Fruit fly (Drosophila melanogaster) whole organism, embryonic: ENCODE results near the gene RabX6.

ENCODE experiments used
- ATbp ChIP-seq: fragments of 200-800 bp; sonication (Bioruptor generic); optimal IDR thresholded peaks from 2 replicates; lab custom pipeline; 2017; ENCODE audit warnings: missing biosample characterization, mild to moderate bottlenecking, missing genetic modification characterization, missing genetic modification reagents
- Blimp-1 ChIP-seq: fragments of 200-800 bp; sonication (Bioruptor generic); optimal IDR thresholded peaks from 3 replicates; lab custom pipeline; 2018; ENCODE audit warnings: missing biosample characterization, missing genetic modification characterization, mild to moderate bottlenecking, moderate library complexity, missing genetic modification reagents
- BtbVII ChIP-seq: fragments of 200-800 bp; sonication (Bioruptor generic); optimal IDR thresholded peaks from 3 replicates; lab custom pipeline; 2017; ENCODE audit warnings: missing biosample characterization, mild to moderate bottlenecking, missing genetic modification characterization
- CG10147 ChIP-seq: fragments of 200-800 bp; sonication (Bioruptor generic); optimal IDR thresholded peaks from 2 replicates; lab custom pipeline; 2019; ENCODE audit warnings: missing biosample characterization, mild to moderate bottlenecking, missing genetic modification characterization, moderate library complexity
- CG10959 ChIP-seq: fragments of 200-800 bp; sonication (Bioruptor generic); IDR thresholded peaks from 2 replicates; pipeline ENCODE4 v1.3.6; 2022; ENCODE audit warnings: missing biosample characterization, missing genetic modification characterization
- CG11695 ChIP-seq: fragments of 200-800 bp; sonication (Bioruptor generic); IDR thresholded peaks from 3 replicates; pipeline ENCODE4 v1.3.6; 2022; ENCODE audit warnings: missing biosample characterization, missing genetic modification characterization
- CG1233 ChIP-seq: fragments of 200-800 bp; sonication (Bioruptor generic); optimal IDR thresholded peaks from 4 replicates; lab custom pipeline; 2018; ENCODE audit warnings: missing biosample characterization, mild to moderate bottlenecking, missing genetic modification characterization
- CG13296 ChIP-seq: fragments of 200-800 bp; sonication (Bioruptor generic); optimal IDR thresholded peaks from 3 replicates; lab custom pipeline; 2018; ENCODE audit warnings: missing biosample characterization, mild to moderate bottlenecking, missing genetic modification characterization
- CG13424 ChIP-seq: fragments of 200-800 bp; sonication (Bioruptor generic); optimal IDR thresholded peaks from 2 replicates; lab custom pipeline; 2019; ENCODE audit warnings: missing biosample characterization, mild to moderate bottlenecking, missing genetic modification characterization, moderate library complexity
- CG14667 ChIP-seq: fragments of 200-800 bp; sonication (Bioruptor generic); IDR thresholded peaks from 2 replicates; pipeline ENCODE4 v1.3.6; 2022; ENCODE audit warnings: missing biosample characterization, missing genetic modification characterization
- CG14860 ChIP-seq: fragments of 200-800 bp; sonication (Bioruptor generic); IDR thresholded peaks from 3 replicates; pipeline ENCODE4 v1.3.6; 2022; ENCODE audit warnings: missing biosample characterization, missing genetic modification characterization; ENCODE audit not compliant: partially characterized antibody
- CG15073 ChIP-seq: fragments of 200-800 bp; sonication (Bioruptor generic); optimal IDR thresholded peaks from 2 replicates; lab custom pipeline; 2016; ENCODE audit warnings: missing biosample characterization, missing genetic modification characterization
- CG15696 ChIP-seq: fragments of 200-800 bp; sonication (Bioruptor generic); optimal IDR thresholded peaks from 2 replicates; lab custom pipeline; 2019; ENCODE audit warnings: missing biosample characterization, mild to moderate bottlenecking, missing genetic modification characterization, moderate library complexity
- CG3163 ChIP-seq: fragments of 200-800 bp; sonication (Bioruptor generic); optimal IDR thresholded peaks from 3 replicates; lab custom pipeline; 2016; ENCODE audit warnings: missing biosample characterization, missing genetic modification characterization
- CG3407 ChIP-seq: fragments of 200-800 bp; sonication (Bioruptor generic); optimal IDR thresholded peaks from 2 replicates; lab custom pipeline; 2018; ENCODE audit warnings: missing biosample characterization, mild to moderate bottlenecking, missing genetic modification characterization
- CG5953 ChIP-seq: fragments of 200-800 bp; sonication (Bioruptor generic); IDR thresholded peaks from 2 replicates; pipeline ENCODE4 v1.3.6; 2022; ENCODE audit warnings: missing biosample characterization, missing genetic modification characterization
- CG6854 ChIP-seq: fragments of 200-800 bp; sonication (Bioruptor generic); optimal IDR thresholded peaks from 3 replicates; lab custom pipeline; 2017; ENCODE audit warnings: missing biosample characterization, mild to moderate bottlenecking, missing genetic modification characterization
- Camta ChIP-seq: fragments of 200-800 bp; sonication (Bioruptor generic); optimal IDR thresholded peaks from 2 replicates; lab custom pipeline; 2016; ENCODE audit warnings: missing biosample characterization, missing genetic modification characterization
- Deaf1 ChIP-seq: fragments of 200-800 bp; optimal IDR thresholded peaks from 3 replicates; lab custom pipeline; 2019; ENCODE audit warnings: missing biosample characterization, mild to moderate bottlenecking, missing genetic modification characterization, moderate library complexity
- Ets65A ChIP-seq: fragments of 200-800 bp; sonication (Bioruptor generic); peaks from one replicate; lab custom pipeline; 2016; ENCODE audit warnings: missing biosample characterization, missing genetic modification characterization
- HmgD ChIP-seq: fragments of 200-800 bp; sonication (Bioruptor generic); optimal IDR thresholded peaks from 3 replicates; lab custom pipeline; 2016; ENCODE audit warnings: missing biosample characterization, missing genetic modification characterization
- HmgZ ChIP-seq: fragments of 200-800 bp; sonication (Bioruptor generic); optimal IDR thresholded peaks from 2 replicates; lab custom pipeline; 2018; ENCODE audit warnings: missing biosample characterization, mild to moderate bottlenecking, missing genetic modification characterization
- Hsf ChIP-seq: fragments of 200-800 bp; sonication (Bioruptor generic); optimal IDR thresholded peaks from 3 replicates; lab custom pipeline; 2016; ENCODE audit warnings: missing biosample characterization, missing genetic modification characterization
- NK7.1 ChIP-seq: fragments of 200-800 bp; sonication (Bioruptor generic); optimal IDR thresholded peaks from 3 replicates; lab custom pipeline; 2016; ENCODE audit warnings: missing biosample characterization, missing genetic modification characterization
- Nf-YA ChIP-seq: fragments of 200-800 bp; sonication (Bioruptor generic); IDR thresholded peaks from 2 replicates; pipeline ENCODE4 v1.3.6; 2022; ENCODE audit warnings: missing biosample characterization, missing genetic modification characterization
- NfI ChIP-seq: fragments of 200-800 bp; sonication (Bioruptor generic); optimal IDR thresholded peaks from 3 replicates; lab custom pipeline; 2018; ENCODE audit warnings: missing biosample characterization, mild to moderate bottlenecking, missing genetic modification characterization, moderate library complexity
- Ravus ChIP-seq: fragments of 200-800 bp; sonication (Bioruptor generic); IDR thresholded peaks from 2 replicates; pipeline ENCODE4 v1.3.6; 2022; ENCODE audit warnings: missing biosample characterization, missing genetic modification characterization
- cas ChIP-seq: fragments of 200-800 bp; sonication (Bioruptor generic); IDR thresholded peaks from 2 replicates; pipeline ENCODE4 v1.3.6; 2022; ENCODE audit warnings: missing biosample characterization, missing genetic modification characterization
- chinmo ChIP-seq: fragments of 200-800 bp; sonication (Bioruptor generic); IDR thresholded peaks from 4 replicates; pipeline ENCODE4 v1.3.6; 2022; ENCODE audit warnings: missing biosample characterization, missing genetic modification characterization; ENCODE audit not compliant: partially characterized antibody
- chn ChIP-seq: fragments of 200-800 bp; sonication (Bioruptor generic); optimal IDR thresholded peaks from 2 replicates; lab custom pipeline; 2016; ENCODE audit warnings: missing biosample characterization, missing genetic modification characterization
- crp ChIP-seq, 2 experiments: fragments of 200-800 bp; sonication (Bioruptor generic); optimal IDR thresholded peaks; 2 replicates in 1 of 2; 3 replicates in 1 of 2; lab custom pipeline; 2017; ENCODE audit warnings: missing biosample characterization in 2 of 2, missing genetic modification characterization in 2 of 2, mild to moderate bottlenecking in 1 of 2, moderate library complexity in 1 of 2
- dimm ChIP-seq: fragments of 200-800 bp; sonication (Bioruptor generic); IDR thresholded peaks from 2 replicates; pipeline ENCODE4 v1.3.6; 2022; ENCODE audit warnings: missing biosample characterization, missing genetic modification characterization
- disco-r ChIP-seq: fragments of 200-800 bp; sonication (Bioruptor generic); optimal IDR thresholded peaks from 2 replicates; lab custom pipeline; 2016; ENCODE audit warnings: missing biosample characterization, missing genetic modification characterization
- en ChIP-seq: fragments of 200-800 bp; sonication (Bioruptor generic); optimal IDR thresholded peaks from 2 replicates; lab custom pipeline; 2016; ENCODE audit warnings: missing biosample characterization, missing genetic modification characterization
- gce ChIP-seq: fragments of 200-800 bp; sonication (Bioruptor generic); IDR thresholded peaks from 3 replicates; pipeline ENCODE4 v1.3.6; 2022; ENCODE audit warnings: missing biosample characterization, missing genetic modification characterization
- kni ChIP-seq: fragments of 200-800 bp; sonication (Bioruptor generic); optimal IDR thresholded peaks from 3 replicates; lab custom pipeline; 2017; ENCODE audit warnings: mild to moderate bottlenecking, missing biosample characterization, missing genetic modification reagents, missing genetic modification characterization
- lmd ChIP-seq: fragments of 200-800 bp; sonication (Bioruptor generic); IDR thresholded peaks from 2 replicates; pipeline ENCODE4 v1.3.6; 2022; ENCODE audit warnings: missing biosample characterization, missing genetic modification characterization
- nerfin-1 ChIP-seq: fragments of 200-800 bp; sonication (Bioruptor generic); optimal IDR thresholded peaks from 3 replicates; lab custom pipeline; 2019; ENCODE audit warnings: missing biosample characterization, mild to moderate bottlenecking, missing genetic modification characterization, moderate library complexity
- nom ChIP-seq: fragments of 200-800 bp; sonication (Bioruptor generic); optimal IDR thresholded peaks from 2 replicates; lab custom pipeline; 2017; ENCODE audit warnings: missing biosample characterization, missing genetic modification characterization, mild to moderate bottlenecking, moderate library complexity, missing genetic modification reagents
- pzg ChIP-seq: fragments of 200-800 bp; sonication (Bioruptor generic); optimal IDR thresholded peaks from 3 replicates; lab custom pipeline; 2018; ENCODE audit warnings: missing biosample characterization, mild to moderate bottlenecking, missing genetic modification characterization, moderate library complexity
- sd ChIP-seq: fragments of 200-800 bp; sonication (Bioruptor generic); optimal IDR thresholded peaks from 3 replicates; lab custom pipeline; 2018; ENCODE audit warnings: missing biosample characterization, mild to moderate bottlenecking, missing genetic modification characterization, moderate library complexity
- seq ChIP-seq: fragments of 200-800 bp; sonication (Bioruptor generic); IDR thresholded peaks from 2 replicates; pipeline ENCODE4 v1.3.6; 2022; ENCODE audit warnings: missing biosample characterization, missing genetic modification characterization
- sisA ChIP-seq: fragments of 200-800 bp; sonication (Bioruptor generic); IDR thresholded peaks from 2 replicates; pipeline ENCODE4 v1.3.6; 2022; ENCODE audit warnings: missing biosample characterization, missing genetic modification characterization
- so ChIP-seq: fragments of 200-800 bp; sonication (Bioruptor generic); IDR thresholded peaks from 3 replicates; pipeline ENCODE4 v1.3.6; 2022; ENCODE audit warnings: missing biosample characterization, missing genetic modification characterization
- stc ChIP-seq: fragments of 200-800 bp; sonication (Bioruptor generic); IDR thresholded peaks from 2 replicates; pipeline ENCODE4 v1.3.6; 2022; ENCODE audit warnings: missing biosample characterization, missing genetic modification characterization
- tap ChIP-seq: fragments of 200-800 bp; optimal IDR thresholded peaks from 3 replicates; lab custom pipeline; 2019; ENCODE audit warnings: missing biosample characterization, mild to moderate bottlenecking, missing genetic modification characterization, moderate library complexity
- tna ChIP-seq: fragments of 200-800 bp; sonication (Bioruptor generic); IDR thresholded peaks from 2 replicates; pipeline ENCODE4 v1.3.6; 2022; ENCODE audit warnings: missing biosample characterization, missing genetic modification characterization; ENCODE audit not compliant: partially characterized antibody
- toy ChIP-seq: fragments of 200-800 bp; sonication (Bioruptor generic); IDR thresholded peaks from 2 replicates; pipeline ENCODE4 v1.3.6; 2022; ENCODE audit warnings: missing biosample characterization, missing genetic modification characterization
- zen ChIP-seq: fragments of 200-800 bp; sonication (Bioruptor generic); optimal IDR thresholded peaks from 3 replicates; lab custom pipeline; 2018; ENCODE audit warnings: missing biosample characterization, mild to moderate bottlenecking, missing genetic modification characterization, moderate library complexity

The RabX6 gene

dm6 chr3L:733845-734697, 43.8 kb downstream of the RabX6 start (continued):
- no peak for TF ChIP-seq cas
- no peak for TF ChIP-seq NfI (GFP tag; lab: Kevin White, UChicago)
- peak; percentile 45 for TF ChIP-seq sd (tag; lab: Kevin White, UChicago)
- no peak for TF ChIP-seq HmgZ (tag; lab: Kevin White, UChicago)
- no peak for TF ChIP-seq dimm (GFP tag; lab: Robert Waterston, UW)
- TF ChIP-seq disco-r (GFP tag; lab: Kevin White, UChicago) = no peak
- no peak for TF ChIP-seq CG3407 (GFP tag; lab: Kevin White, UChicago)
- no peak for TF ChIP-seq toy (GFP tag; lab: Robert Waterston, UW)
- 0 out of 4 replicates have a peak, but pooled peaks have one; percentile 60 for TF ChIP-seq chinmo (GFP tag; lab: Robert Waterston, UW)
- TF ChIP-seq pzg (GFP tag; lab: Kevin White, UChicago) = no peak
- peak; percentile 1 for TF ChIP-seq BtbVII (GFP tag; lab: Kevin White, UChicago)
- TF ChIP-seq Camta = peak; percentile 12
- TF ChIP-seq CG10147 (GFP tag; lab: Kevin White, UChicago) = no peak
- no peak for TF ChIP-seq stc
- TF ChIP-seq Blimp-1 = no peak
- TF ChIP-seq Hsf (GFP tag; lab: Kevin White, UChicago) = no peak
- TF ChIP-seq chn (GFP tag; lab: Kevin White, UChicago) = no peak
- TF ChIP-seq Nf-YA (GFP tag; lab: Robert Waterston, UW) = no peak
- TF ChIP-seq nerfin-1 (tag; lab: Kevin White, UChicago) = no peak
- no peak for TF ChIP-seq Ets65A
- no peak for TF ChIP-seq tna (GFP tag; lab: Robert Waterston, UW)
- no peak for TF ChIP-seq Ravus (GFP tag; lab: Robert Waterston, UW)
- no peak for TF ChIP-seq CG5953 (GFP tag; lab: Robert Waterston, UW)
- TF ChIP-seq CG14860 (GFP tag; lab: Robert Waterston, UW) = no peak
- TF ChIP-seq en (GFP tag; lab: Kevin White, UChicago) = no peak
- no peak for TF ChIP-seq gce (GFP tag; lab: Robert Waterston, UW)
- TF ChIP-seq Deaf1 (tag; lab: Kevin White, UChicago) = no peak
- 0 out of 3 replicates have a peak, but pooled peaks have one; percentile 29 for TF ChIP-seq so (GFP tag; lab: Robert Waterston, UW)
- no peak for TF ChIP-seq seq (GFP tag; lab: Robert Waterston, UW)
- no peak for TF ChIP-seq HmgD (GFP tag; lab: Kevin White, UChicago)
- TF ChIP-seq CG14667 (GFP tag; lab: Robert Waterston, UW) = no peak
- no peak for TF ChIP-seq CG3163 (GFP tag; lab: Kevin White, UChicago)
- peak; percentile 35 for TF ChIP-seq kni
- no peak for TF ChIP-seq CG15073 (GFP tag; lab: Kevin White, UChicago)
- TF ChIP-seq nom = no peak
- TF ChIP-seq ATbp (GFP tag; lab: Kevin White, UChicago) = peak; percentile 43
- no peak for TF ChIP-seq zen (tag; lab: Kevin White, UChicago)
- no peak for TF ChIP-seq NK7.1 (GFP tag; lab: Kevin White, UChicago)
- TF ChIP-seq sisA = no peak
- peak; percentile 46; the same call in 1 of the 3 replicates for TF ChIP-seq CG11695
- TF ChIP-seq tap (tag; lab: Kevin White, UChicago) = no peak
- no peak for TF ChIP-seq CG1233
- TF ChIP-seq CG6854 (GFP tag; lab: Kevin White, UChicago) = no peak
- TF ChIP-seq CG13424 = peak; percentile 20
- no peak; the same call in 1 of the 2 replicates for TF ChIP-seq lmd
- TF ChIP-seq crp (GFP tag; optimal IDR thresholded peaks at IDR 0.05; lab: Kevin White, UChicago) = no peak
- TF ChIP-seq CG15696 (tag; lab: Kevin White, UChicago) = no peak
- TF ChIP-seq CG13296 (GFP tag; lab: Kevin White, UChicago) = no peak
- no peak for TF ChIP-seq CG10959 (GFP tag; lab: Robert Waterston, UW)
